Worm (Caenorhabditis elegans) whole organism, L1 larva: ENCODE data around the gene F44G3.7.

Source experiments
- aly-2 ChIP-seq: fragments of 150-350 bp; optimal IDR thresholded peaks from 2 replicates; lab custom pipeline; 2014; ENCODE audit warnings: missing biosample characterization, missing genetic modification characterization
- efl-1 ChIP-seq, 4 experiments: fragments of 150-350 bp; optimal IDR thresholded peaks in 3 of 4; peaks in 1 of 4; 1 replicate in 1 of 4; 2 replicates in 3 of 4; lab custom pipeline; 2014; ENCODE audit warnings: missing biosample characterization in 2 of 4, missing genetic modification characterization in 2 of 4, missing genetic modification reagents in 2 of 4
- fkh-10 ChIP-seq: sonication (generic microtip); optimal IDR thresholded peaks from 2 replicates; lab custom pipeline; 2017; ENCODE audit warnings: missing biosample characterization, missing genetic modification reagents, missing genetic modification characterization
- fkh-8 ChIP-seq: sonication (generic microtip); optimal IDR thresholded peaks from 2 replicates; lab custom pipeline; 2016; ENCODE audit warnings: mild to moderate bottlenecking, missing genetic modification characterization, missing compliant biosample characterization
- jun-1 ChIP-seq: fragments of 150-350 bp; optimal IDR thresholded peaks from 2 replicates; lab custom pipeline; 2014; ENCODE audit warnings: missing biosample characterization, missing genetic modification reagents, missing genetic modification characterization
- lin-39 ChIP-seq: fragments of 150-350 bp; optimal IDR thresholded peaks from 2 replicates; lab custom pipeline; 2014; ENCODE audit warnings: missing biosample characterization, missing genetic modification reagents, missing genetic modification characterization
- nhr-77 ChIP-seq: fragments of 150-350 bp; optimal IDR thresholded peaks from 2 replicates; lab custom pipeline; 2014; ENCODE audit warnings: missing biosample characterization, missing genetic modification characterization
- skn-1 ChIP-seq: fragments of 150-350 bp; optimal IDR thresholded peaks from 2 replicates; lab custom pipeline; 2014; ENCODE audit warnings: missing biosample characterization, missing genetic modification characterization
- unc-62 ChIP-seq: fragments of 150-350 bp; optimal IDR thresholded peaks from 2 replicates; lab custom pipeline; 2014; ENCODE audit warnings: missing biosample characterization, missing genetic modification reagents, missing genetic modification characterization

- TF ChIP-seq lin-39 (tag; lab: Kevin White, UChicago): no peak
- no peak for TF ChIP-seq jun-1 (tag; lab: Kevin White, UChicago)
- TF ChIP-seq aly-2 (tag; lab: Kevin White, UChicago): no peak
- no peak for TF ChIP-seq nhr-77 (tag; lab: Kevin White, UChicago)
- TF ChIP-seq fkh-10: no peak
- no peak for TF ChIP-seq unc-62 (GFP tag; lab: Kevin White, UChicago)
- TF ChIP-seq efl-1 (optimal IDR thresholded peaks at IDR 0.05; lab: Kevin White, UChicago): no peak
- peak in 1 of 2 experiments; percentile 58 for TF ChIP-seq efl-1 (GFP tag; optimal IDR thresholded peaks at IDR 0.05 in 1 of 2; lab: Kevin White, UChicago)
- TF ChIP-seq fkh-8 (tag; lab: Kevin White, UChicago): no peak
- no peak for TF ChIP-seq skn-1
These were observed 46.3 kb downstream of the F44G3.7 start, which contains the start of gene F22B8.3 for ce11 chrV:16090685-16091084.
